Fruit fly (Drosophila melanogaster) whole organism, embryonic: ENCODE measurements around the gene nudE.

Source experiments
- BEAF-32 ChIP-seq: fragments of 200-800 bp; sonication (Bioruptor generic); optimal IDR thresholded peaks from 3 replicates; lab custom pipeline; 2017; ENCODE audit warnings: missing biosample characterization, missing genetic modification characterization, mild to moderate bottlenecking, moderate library complexity, missing genetic modification reagents
- Bdp1 ChIP-seq: fragments of 200-800 bp; sonication (Bioruptor generic); optimal IDR thresholded peaks from 3 replicates; lab custom pipeline; 2016; ENCODE audit warnings: missing biosample characterization, missing genetic modification characterization
- CG10267 ChIP-seq: fragments of 200-800 bp; sonication (Bioruptor generic); optimal IDR thresholded peaks from 2 replicates; lab custom pipeline; 2018; ENCODE audit warnings: missing biosample characterization, mild to moderate bottlenecking, missing genetic modification characterization, moderate library complexity
- CG12155 ChIP-seq: fragments of 200-800 bp; sonication (Bioruptor generic); optimal IDR thresholded peaks from 3 replicates; lab custom pipeline; 2016; ENCODE audit warnings: missing biosample characterization, missing genetic modification characterization
- CG13775 ChIP-seq: fragments of 200-800 bp; sonication (Bioruptor generic); optimal IDR thresholded peaks from 3 replicates; lab custom pipeline; 2017; ENCODE audit warnings: missing biosample characterization, mild to moderate bottlenecking, missing genetic modification characterization
- CG13894 ChIP-seq: fragments of 200-800 bp; sonication (Bioruptor generic); optimal IDR thresholded peaks from 3 replicates; lab custom pipeline; 2018; ENCODE audit warnings: missing biosample characterization, mild to moderate bottlenecking, missing genetic modification characterization, moderate library complexity
- CG14860 ChIP-seq: fragments of 200-800 bp; sonication (Bioruptor generic); IDR thresholded peaks from 3 replicates; pipeline ENCODE4 v1.3.6; 2022; ENCODE audit warnings: missing biosample characterization, missing genetic modification characterization; ENCODE audit not compliant: partially characterized antibody
- CG15514 ChIP-seq: fragments of 200-800 bp; sonication (Bioruptor generic); optimal IDR thresholded peaks from 3 replicates; lab custom pipeline; 2017; ENCODE audit warnings: missing biosample characterization, missing genetic modification characterization, mild to moderate bottlenecking, moderate library complexity, missing genetic modification reagents
- CG15601 ChIP-seq: fragments of 200-800 bp; sonication (Bioruptor generic); optimal IDR thresholded peaks from 3 replicates; lab custom pipeline; 2019; ENCODE audit warnings: missing biosample characterization, mild to moderate bottlenecking, missing genetic modification characterization, moderate library complexity
- CG17612 ChIP-seq: fragments of 200-800 bp; sonication (Bioruptor generic); IDR thresholded peaks from 2 replicates; pipeline ENCODE4 v1.3.6; 2022; ENCODE audit warnings: missing biosample characterization, missing genetic modification characterization
- CG1792 ChIP-seq: fragments of 200-800 bp; sonication (Bioruptor generic); optimal IDR thresholded peaks from 2 replicates; lab custom pipeline; 2016; ENCODE audit warnings: missing biosample characterization, missing genetic modification characterization
- CG18619 ChIP-seq: fragments of 200-800 bp; sonication (Bioruptor generic); optimal IDR thresholded peaks from 3 replicates; lab custom pipeline; 2017; ENCODE audit warnings: missing biosample characterization, mild to moderate bottlenecking, missing genetic modification characterization
- CG2120 ChIP-seq: fragments of 200-800 bp; sonication (Bioruptor generic); optimal IDR thresholded peaks from 3 replicates; lab custom pipeline; 2016; ENCODE audit warnings: missing biosample characterization, missing genetic modification characterization
- CG3281 ChIP-seq: fragments of 200-800 bp; sonication (Bioruptor generic); optimal IDR thresholded peaks from 3 replicates; lab custom pipeline; 2017; ENCODE audit warnings: missing biosample characterization, mild to moderate bottlenecking, missing genetic modification characterization
- Doc3 ChIP-seq: fragments of 200-800 bp; sonication (Bioruptor generic); IDR thresholded peaks from 3 replicates; pipeline ENCODE4 v1.3.6; 2022; ENCODE audit warnings: missing biosample characterization, missing genetic modification characterization; ENCODE audit not compliant: partially characterized antibody
- Dref ChIP-seq: fragments of 200-800 bp; sonication (Bioruptor generic); IDR thresholded peaks from 2 replicates; pipeline ENCODE4 v1.3.6; 2022; ENCODE audit warnings: missing biosample characterization, missing genetic modification characterization
- Ets97D ChIP-seq: fragments of 200-800 bp; sonication (Bioruptor generic); optimal IDR thresholded peaks from 3 replicates; lab custom pipeline; 2016; ENCODE audit warnings: missing biosample characterization, missing genetic modification characterization
- Fer2 ChIP-seq: fragments of 200-800 bp; sonication (Bioruptor generic); optimal IDR thresholded peaks from 2 replicates; lab custom pipeline; 2018; ENCODE audit warnings: missing biosample characterization, mild to moderate bottlenecking, missing genetic modification characterization, moderate library complexity
- MTF-1 ChIP-seq: fragments of 200-800 bp; sonication (Bioruptor generic); optimal IDR thresholded peaks from 2 replicates; lab custom pipeline; 2018; ENCODE audit warnings: missing biosample characterization, mild to moderate bottlenecking, missing genetic modification characterization, borderline replicate concordance
- NC2α ChIP-seq: fragments of 200-800 bp; sonication (Bioruptor generic); optimal IDR thresholded peaks from 2 replicates; lab custom pipeline; 2016; ENCODE audit warnings: missing biosample characterization, missing genetic modification characterization
- Nf-YC ChIP-seq: fragments of 200-800 bp; optimal IDR thresholded peaks from 3 replicates; lab custom pipeline; 2019; ENCODE audit warnings: missing biosample characterization, mild to moderate bottlenecking, missing genetic modification characterization, moderate library complexity
- Scr ChIP-seq: fragments of 200-800 bp; sonication (Bioruptor generic); IDR thresholded peaks from 2 replicates; pipeline ENCODE4 v1.3.6; 2022; ENCODE audit warnings: missing biosample characterization, missing genetic modification characterization; ENCODE audit not compliant: partially characterized antibody
- Sox102F ChIP-seq: fragments of 200-800 bp; sonication (Bioruptor generic); optimal IDR thresholded peaks from 2 replicates; lab custom pipeline; 2018; ENCODE audit warnings: missing biosample characterization, mild to moderate bottlenecking, missing genetic modification characterization, moderate library complexity
- Xrp1 ChIP-seq: fragments of 200-800 bp; sonication (Bioruptor generic); IDR thresholded peaks from 2 replicates; pipeline ENCODE4 v1.3.6; 2022; ENCODE audit warnings: missing biosample characterization, missing genetic modification characterization
- al ChIP-seq: fragments of 200-800 bp; sonication (Bioruptor generic); IDR thresholded peaks from 2 replicates; pipeline ENCODE4 v1.3.6; 2022; ENCODE audit warnings: missing biosample characterization, missing genetic modification characterization
- bcd ChIP-seq: fragments of 200-800 bp; sonication (Bioruptor generic); optimal IDR thresholded peaks from 2 replicates; lab custom pipeline; 2017; ENCODE audit warnings: missing biosample characterization, mild to moderate bottlenecking, missing genetic modification characterization
- caup ChIP-seq: fragments of 200-800 bp; sonication (Bioruptor generic); optimal IDR thresholded peaks from 3 replicates; lab custom pipeline; 2017; ENCODE audit warnings: missing biosample characterization, mild to moderate bottlenecking, missing genetic modification characterization, moderate library complexity; ENCODE audit not compliant: severe bottlenecking
- crc ChIP-seq: fragments of 200-800 bp; sonication (Bioruptor generic); optimal IDR thresholded peaks from 2 replicates; lab custom pipeline; 2016; ENCODE audit warnings: missing biosample characterization, missing genetic modification characterization
- crol ChIP-seq: fragments of 200-800 bp; sonication (Bioruptor generic); IDR thresholded peaks from 2 replicates; pipeline ENCODE4 v1.3.6; 2022; ENCODE audit warnings: missing biosample characterization, missing genetic modification characterization
- crp ChIP-seq, 2 experiments: fragments of 200-800 bp; sonication (Bioruptor generic); optimal IDR thresholded peaks; 2 replicates in 1 of 2; 3 replicates in 1 of 2; lab custom pipeline; 2017; ENCODE audit warnings: missing biosample characterization in 2 of 2, missing genetic modification characterization in 2 of 2, mild to moderate bottlenecking in 1 of 2, moderate library complexity in 1 of 2
- disco-r ChIP-seq: fragments of 200-800 bp; sonication (Bioruptor generic); optimal IDR thresholded peaks from 2 replicates; lab custom pipeline; 2016; ENCODE audit warnings: missing biosample characterization, missing genetic modification characterization
- dm ChIP-seq: fragments of 200-800 bp; sonication (Bioruptor generic); optimal IDR thresholded peaks from 3 replicates; lab custom pipeline; 2016; ENCODE audit warnings: missing biosample characterization, missing genetic modification characterization
- dmrt11E ChIP-seq: fragments of 200-800 bp; sonication (Bioruptor generic); optimal IDR thresholded peaks from 3 replicates; lab custom pipeline; 2018; ENCODE audit warnings: missing biosample characterization, mild to moderate bottlenecking, missing genetic modification characterization, moderate library complexity
- gem ChIP-seq: fragments of 200-800 bp; sonication (Bioruptor generic); optimal IDR thresholded peaks from 2 replicates; lab custom pipeline; 2019; ENCODE audit warnings: missing biosample characterization, mild to moderate bottlenecking, missing genetic modification characterization, moderate library complexity
- gsb ChIP-seq: fragments of 200-800 bp; sonication (Bioruptor generic); IDR thresholded peaks from 2 replicates; pipeline ENCODE4 v1.3.6; 2022; ENCODE audit warnings: missing biosample characterization, missing genetic modification characterization
- insv ChIP-seq, 2 experiments: fragments of 200-800 bp; sonication (Bioruptor generic); optimal IDR thresholded peaks; 3 replicates each; lab custom pipeline; 2016 to 2018; ENCODE audit warnings: missing biosample characterization in 2 of 2, missing genetic modification characterization in 2 of 2
- jigr1 ChIP-seq: fragments of 200-800 bp; sonication (Bioruptor generic); IDR thresholded peaks from 3 replicates; pipeline ENCODE4 v1.3.6; 2022; ENCODE audit warnings: missing biosample characterization, missing genetic modification characterization
- lbe ChIP-seq: fragments of 200-800 bp; sonication (Bioruptor generic); optimal IDR thresholded peaks from 2 replicates; lab custom pipeline; 2016; ENCODE audit warnings: missing biosample characterization, mild to moderate bottlenecking, missing genetic modification characterization
- mam ChIP-seq: fragments of 200-800 bp; sonication (Bioruptor generic); optimal IDR thresholded peaks from 3 replicates; lab custom pipeline; 2016; ENCODE audit warnings: missing biosample characterization, missing genetic modification characterization
- peb ChIP-seq: fragments of 200-800 bp; sonication (Bioruptor generic); IDR thresholded peaks from 2 replicates; pipeline ENCODE4 v1.3.6; 2022; ENCODE audit warnings: missing biosample characterization, missing genetic modification characterization
- sd ChIP-seq: fragments of 200-800 bp; sonication (Bioruptor generic); optimal IDR thresholded peaks from 3 replicates; lab custom pipeline; 2018; ENCODE audit warnings: missing biosample characterization, mild to moderate bottlenecking, missing genetic modification characterization, moderate library complexity
- slp2 ChIP-seq: fragments of 200-800 bp; sonication (Bioruptor generic); optimal IDR thresholded peaks from 2 replicates; lab custom pipeline; 2016; ENCODE audit warnings: missing biosample characterization, missing genetic modification characterization
- sna ChIP-seq: fragments of 200-800 bp; sonication (Bioruptor generic); IDR thresholded peaks from 2 replicates; pipeline ENCODE4 v1.3.6; 2022; ENCODE audit warnings: missing biosample characterization, missing genetic modification characterization; ENCODE audit not compliant: partially characterized antibody
- tx ChIP-seq: fragments of 200-800 bp; sonication (Bioruptor generic); optimal IDR thresholded peaks from 2 replicates; lab custom pipeline; 2016; ENCODE audit warnings: missing biosample characterization, missing genetic modification characterization
- vnd ChIP-seq: fragments of 200-800 bp; sonication (Bioruptor generic); IDR thresholded peaks from 3 replicates; pipeline ENCODE4 v1.3.6; 2022; ENCODE audit warnings: missing biosample characterization, missing genetic modification characterization; ENCODE audit not compliant: partially characterized antibody
- wor ChIP-seq: fragments of 200-800 bp; sonication (Bioruptor generic); IDR thresholded peaks from 2 replicates; pipeline ENCODE4 v1.3.6; 2022; ENCODE audit warnings: missing biosample characterization, missing genetic modification characterization
- yki ChIP-seq: fragments of >200 bp; optimal IDR thresholded peaks from 3 replicates; lab custom pipeline; 2018
- zen ChIP-seq: fragments of 200-800 bp; sonication (Bioruptor generic); optimal IDR thresholded peaks from 3 replicates; lab custom pipeline; 2018; ENCODE audit warnings: missing biosample characterization, mild to moderate bottlenecking, missing genetic modification characterization, moderate library complexity

The nudE gene

dm6 chr3L:9856430-9857218 is 42.4 kb upstream of the nudE start (continued):
- TF ChIP-seq CG12155 (GFP tag; lab: Kevin White, UChicago) = peak; percentile 65
- no peak for TF ChIP-seq CG1792
- peak; percentile 49; the same call in 1 of the 2 replicates for TF ChIP-seq CG17612 (GFP tag; lab: Robert Waterston, UW)
- TF ChIP-seq Doc3 (GFP tag; lab: Robert Waterston, UW) = no peak
- TF ChIP-seq vnd (GFP tag; lab: Robert Waterston, UW) = no peak
- TF ChIP-seq CG2120 = peak; percentile 0
- TF ChIP-seq peb = peak; percentile 80
- peak; percentile 76 for TF ChIP-seq bcd
- no peak for TF ChIP-seq yki (lab: Kevin White, UChicago)
- no peak for TF ChIP-seq CG13894 (tag; lab: Kevin White, UChicago)
- TF ChIP-seq crc (GFP tag; lab: Kevin White, UChicago) = no peak
- peak; percentile 32 for TF ChIP-seq Nf-YC (tag; lab: Kevin White, UChicago)
- no peak for TF ChIP-seq BEAF-32 (GFP tag; lab: Kevin White, UChicago)
- TF ChIP-seq crp (GFP tag; optimal IDR thresholded peaks at IDR 0.05; lab: Kevin White, UChicago) = no peak
- peak; percentile 76 for TF ChIP-seq wor
- peak; percentile 19 for TF ChIP-seq MTF-1 (GFP tag; lab: Kevin White, UChicago)
- peak; percentile 95 for TF ChIP-seq zen
- TF ChIP-seq NC2α (GFP tag; lab: Kevin White, UChicago) = no peak
- TF ChIP-seq Xrp1 (GFP tag; lab: Robert Waterston, UW) = peak; percentile 94
- no peak for TF ChIP-seq lbe (GFP tag; lab: Kevin White, UChicago)
- no peak for TF ChIP-seq sd (tag; lab: Kevin White, UChicago)
- no peak for TF ChIP-seq CG14860 (GFP tag; lab: Robert Waterston, UW)
- peak; percentile 74 for TF ChIP-seq CG13775
- no peak for TF ChIP-seq dm (GFP tag; lab: Kevin White, UChicago)
- TF ChIP-seq Dref (GFP tag; lab: Robert Waterston, UW) = no peak
- peak; percentile 34 for TF ChIP-seq CG15514 (GFP tag; lab: Kevin White, UChicago)
- peak; percentile 19; the same call in 1 of the 2 replicates for TF ChIP-seq al
- no peak for TF ChIP-seq Scr (GFP tag; lab: Robert Waterston, UW)
- no peak for TF ChIP-seq mam (GFP tag; lab: Kevin White, UChicago)
- TF ChIP-seq dmrt11E = peak; percentile 98
- TF ChIP-seq slp2 = no peak
- TF ChIP-seq Sox102F (GFP tag; lab: Kevin White, UChicago) = peak; percentile 90
- peak; percentile 84 for TF ChIP-seq CG10267
- TF ChIP-seq jigr1 = 0 out of 3 replicates have a peak, but pooled peaks have one; percentile 37
- peak; percentile 74 for TF ChIP-seq caup
- no peak for TF ChIP-seq Ets97D (GFP tag; lab: Kevin White, UChicago)
- no peak for TF ChIP-seq disco-r (GFP tag; lab: Kevin White, UChicago)
- TF ChIP-seq insv (GFP tag; optimal IDR thresholded peaks at IDR 0.05; lab: Kevin White, UChicago) = no peak
- TF ChIP-seq tx = no peak
- no peak for TF ChIP-seq crol
- TF ChIP-seq Fer2 (tag; lab: Kevin White, UChicago) = no peak
- TF ChIP-seq sna (GFP tag; lab: Robert Waterston, UW) = no peak
- peak; percentile 88 for TF ChIP-seq CG15601 (tag; lab: Kevin White, UChicago)
- TF ChIP-seq CG3281 = no peak
- TF ChIP-seq gem (tag; lab: Kevin White, UChicago) = peak; percentile 94
- no peak for TF ChIP-seq Bdp1
- TF ChIP-seq CG18619 (GFP tag; lab: Kevin White, UChicago) = peak; percentile 55
- peak; percentile 39; the same call in 1 of the 2 replicates for TF ChIP-seq gsb (GFP tag; lab: Robert Waterston, UW)
